Worm (Caenorhabditis elegans): Measurements from ENCODE around the gene F14D2.15.

DNA sequence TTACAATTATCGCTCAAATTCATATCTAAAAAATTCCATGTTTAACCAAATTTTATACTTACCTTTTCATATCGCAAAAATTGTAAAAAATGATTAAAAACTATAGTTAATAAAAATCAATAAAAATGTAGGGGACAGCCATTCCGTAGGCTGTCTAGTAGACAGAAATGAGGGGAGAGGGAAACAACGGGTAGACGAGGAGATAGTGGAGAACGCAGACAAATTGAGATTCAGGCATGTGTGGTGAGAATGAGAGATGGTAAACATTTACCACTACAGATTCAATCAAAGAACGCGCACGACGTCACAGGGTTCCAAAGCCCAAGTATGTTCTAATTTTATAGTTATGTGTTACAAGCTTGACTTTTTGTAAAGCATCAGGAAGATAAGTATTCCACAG lies 40.0 kb downstream of the F14D2.15 start:
- TF ChIP-seq W03F9.2 (tag; optimal IDR thresholded peaks at IDR 0.05), result no peak
- TF ChIP-seq him-1 (tag; optimal IDR thresholded peaks at IDR 0.05), result no peak
- TF ChIP-seq dao-5 (tag; optimal IDR thresholded peaks at IDR 0.05), result no peak
